Worm (Caenorhabditis elegans) whole organism, L3 larva: ENCODE measurements around the gene srg-33.

ENCODE experiments used
- lin-39 ChIP-seq: fragments of 150-350 bp; optimal IDR thresholded peaks from 2 replicates; lab custom pipeline; 2018; ENCODE audit warnings: missing biosample characterization, missing genetic modification reagents, missing genetic modification characterization
- nhr-237 ChIP-seq: fragments of 150-350 bp; optimal IDR thresholded peaks from 2 replicates; lab custom pipeline; 2014; ENCODE audit warnings: missing biosample characterization, missing genetic modification characterization
- zag-1 ChIP-seq: fragments of 150-350 bp; optimal IDR thresholded peaks from 2 replicates; lab custom pipeline; 2014; ENCODE audit warnings: missing biosample characterization, missing genetic modification characterization
- ztf-11 ChIP-seq: fragments of 150-350 bp; optimal IDR thresholded peaks from 2 replicates; lab custom pipeline; 2014; ENCODE audit warnings: missing biosample characterization, missing genetic modification characterization

ce11 chrV:8311210-8311609 lies 19.3 kb downstream of the srg-33 start, which contains the start of gene W02D7.12:
- TF ChIP-seq zag-1 (tag; lab: Kevin White, UChicago) (no peak), nhr-237 (tag; lab: Kevin White, UChicago) (no peak), ztf-11 (no peak), lin-39 (tag; lab: Kevin White, UChicago) (no peak)
